Fruit fly (Drosophila melanogaster): ENCODE measurements around the gene RhoGAP15B.

The RhoGAP15B gene

dm6 chrX:16942735-16943514 is at the start of gene RhoGAP15B, which contains the start of gene CG13001 (continued):
- TF ChIP-seq odd (GFP tag; optimal IDR thresholded peaks at IDR 0.05) (no peak), CG15601 (tag; optimal IDR thresholded peaks at IDR 0.05) (no peak), Hr3 (GFP tag; optimal IDR thresholded peaks at IDR 0.05) (no peak), CG2129 (GFP tag; IDR thresholded peaks at IDR 0.05; ENCODE audit: partially characterized antibody) (peak; percentile 23; the same call in 1 of the 2 replicates), HmgZ (tag; optimal IDR thresholded peaks at IDR 0.05) (no peak), sens (GFP tag) (no peak), CG33557 (GFP tag; optimal IDR thresholded peaks at IDR 0.05) (no peak), lov (optimal IDR thresholded peaks at IDR 0.05) (no peak), lov (GFP tag; IDR thresholded peaks at IDR 0.05) (no peak), grau (tag; optimal IDR thresholded peaks at IDR 0.05) (no peak), Spps (tag; optimal IDR thresholded peaks at IDR 0.05) (no peak), mam (GFP tag; optimal IDR thresholded peaks at IDR 0.05) (no peak), Ada2b (GFP tag; IDR thresholded peaks at IDR 0.05) (no peak), Asciz (GFP tag; optimal IDR thresholded peaks at IDR 0.05) (no peak), CG10431 (GFP tag; optimal IDR thresholded peaks at IDR 0.05) (no peak), YL-1 (GFP tag; optimal IDR thresholded peaks at IDR 0.05) (no peak), CG9437 (GFP tag; optimal IDR thresholded peaks at IDR 0.05) (no peak), HLH3B (GFP tag; IDR thresholded peaks at IDR 0.05) (no peak), disco-r (GFP tag; optimal IDR thresholded peaks at IDR 0.05) (no peak), CG11456 (GFP tag; IDR thresholded peaks at IDR 0.05) (no peak), CoRest (tag; optimal IDR thresholded peaks at IDR 0.05) (peak; percentile 18), CG11696 (GFP tag; IDR thresholded peaks at IDR 0.05) (no peak), CG10321 (GFP tag; IDR thresholded peaks at IDR 0.05) (no peak), Lim3 (GFP tag; IDR thresholded peaks at IDR 0.05) (no peak), D (optimal IDR thresholded peaks at IDR 0.05) (no peak), D (GFP tag; optimal IDR thresholded peaks at IDR 0.05) (no peak), Ets97D (GFP tag; optimal IDR thresholded peaks at IDR 0.05) (peak; percentile 5), fru (optimal IDR thresholded peaks at IDR 0.05) (no peak), H15 (GFP tag; IDR thresholded peaks at IDR 0.05) (no peak), CG14860 (GFP tag; IDR thresholded peaks at IDR 0.05; ENCODE audit: partially characterized antibody) (peak; percentile 55; the same call in 1 of the 3 replicates), CG3995 (GFP tag; optimal IDR thresholded peaks at IDR 0.05) (no peak), CG17568 (GFP tag; optimal IDR thresholded peaks at IDR 0.05) (no peak), CG18764 (GFP tag; optimal IDR thresholded peaks at IDR 0.05) (no peak), CG15073 (GFP tag; optimal IDR thresholded peaks at IDR 0.05) (no peak), Lpt (GFP tag; optimal IDR thresholded peaks at IDR 0.05) (no peak), CG10543 (GFP tag; optimal IDR thresholded peaks at IDR 0.05) (no peak), pita (GFP tag; optimal IDR thresholded peaks at IDR 0.05) (no peak), CG7786 (GFP tag; optimal IDR thresholded peaks at IDR 0.05) (no peak), Elba2 (GFP tag; optimal IDR thresholded peaks at IDR 0.05) (no peak), sna (GFP tag; IDR thresholded peaks at IDR 0.05; ENCODE audit: partially characterized antibody) (peak; percentile 36; the same call in 1 of the 2 replicates), CG3065 (GFP tag; optimal IDR thresholded peaks at IDR 0.05) (no peak), CG8089 (GFP tag; optimal IDR thresholded peaks at IDR 0.05) (no peak), Hmr (GFP tag; optimal IDR thresholded peaks at IDR 0.05) (no peak), CG4282 (GFP tag; optimal IDR thresholded peaks at IDR 0.05) (no peak), CG14965 (GFP tag; optimal IDR thresholded peaks at IDR 0.05; ENCODE audit: borderline replicate concordance) (no peak), CG7928 (GFP tag; optimal IDR thresholded peaks at IDR 0.05) (no peak), Abd-B (GFP tag; optimal IDR thresholded peaks at IDR 0.05) (no peak), bab2 (GFP tag; optimal IDR thresholded peaks at IDR 0.05) (no peak), stwl (tag; optimal IDR thresholded peaks at IDR 0.05) (no peak), CG17385 (GFP tag; optimal IDR thresholded peaks at IDR 0.05) (no peak), HLH54F (GFP tag; optimal IDR thresholded peaks at IDR 0.05) (no peak)

All from whole organism, embryonic.